Fruit fly (Drosophila melanogaster): ENCODE results near the gene CG16989.
A peak's percentile ranks its signal among the peaks of the same experiment; 100 is the strongest.

- no peak for TF ChIP-seq Hr78 (GFP tag; optimal IDR thresholded peaks at IDR 0.05)
- TF ChIP-seq lola (GFP tag; optimal IDR thresholded peaks at IDR 0.05), result no peak
- TF ChIP-seq Myc (optimal IDR thresholded peaks at IDR 0.05), result peak; percentile 80
- TF ChIP-seq usp (GFP tag; optimal IDR thresholded peaks at IDR 0.05), result no peak
- peak; percentile 69 for TF ChIP-seq sv (GFP tag; optimal IDR thresholded peaks at IDR 0.05)
- peak; percentile 77 for TF ChIP-seq CG9705 (GFP tag; optimal IDR thresholded peaks at IDR 0.05)
- TF ChIP-seq Jra (GFP tag; optimal IDR thresholded peaks at IDR 0.05), result peak; percentile 63
These were observed 27.9 kb upstream of the CG16989 start, which contains the start of gene RpL22 for dm6 chrX:765039-765508.

Data from whole organism, wandering third instar larva.